Worm (Caenorhabditis elegans): ENCODE measurements around the gene Y46E12A.3.

ce11 chrIII:1788972-1789371 is 34.2 kb upstream of the Y46E12A.3 start:
- TF ChIP-seq ztf-11 (tag; optimal IDR thresholded peaks at IDR 0.05) (no peak), lin-13 (tag; optimal IDR thresholded peaks at IDR 0.05) (no peak), pha-4 (tag; optimal IDR thresholded peaks at IDR 0.05) (no peak), snpc-4 (tag; optimal IDR thresholded peaks at IDR 0.05) (no peak), nhr-28 (tag; optimal IDR thresholded peaks at IDR 0.05) (no peak), mls-2 (tag; optimal IDR thresholded peaks at IDR 0.05) (no peak), lsy-2 (tag; optimal IDR thresholded peaks at IDR 0.05) (no peak), lin-32 (GFP tag; optimal IDR thresholded peaks at IDR 0.05) (no peak), ceh-39 (tag; optimal IDR thresholded peaks at IDR 0.05) (no peak)

Measured in whole organism, mixed stage, embryonic.